Worm (Caenorhabditis elegans) whole organism, late embryonic: Measurements from ENCODE around the gene srg-17.

Experiments
- C38D4.7 ChIP-seq: fragments of 200-800 bp; sonication (Bioruptor generic); optimal IDR thresholded peaks from 2 replicates; lab custom pipeline; 2018; ENCODE audit warnings: mild to moderate bottlenecking, missing genetic modification characterization, moderate library complexity, missing compliant biosample characterization
- K02D7.2 ChIP-seq: sonication (generic microtip); optimal IDR thresholded peaks from 2 replicates; lab custom pipeline; 2017; ENCODE audit warnings: mild to moderate bottlenecking, missing genetic modification characterization, missing compliant biosample characterization
- K09A11.1 ChIP-seq: sonication (generic microtip); optimal IDR thresholded peaks from 2 replicates; lab custom pipeline; 2017; ENCODE audit warnings: antibody characterized with exemption, mild to moderate bottlenecking, missing genetic modification characterization, missing compliant biosample characterization; ENCODE audit not compliant: insufficient read depth
- T23F11.4 ChIP-seq: fragments of 200-800 bp; sonication (Bioruptor generic); optimal IDR thresholded peaks from 2 replicates; lab custom pipeline; 2018; ENCODE audit warnings: mild to moderate bottlenecking, missing genetic modification characterization, missing compliant biosample characterization
- ahr-1 ChIP-seq: sonication (generic microtip); optimal IDR thresholded peaks from 2 replicates; lab custom pipeline; 2016; ENCODE audit warnings: missing genetic modification characterization, missing compliant biosample characterization
- ceh-14 ChIP-seq: sonication (generic microtip); optimal IDR thresholded peaks from 2 replicates; lab custom pipeline; 2016; ENCODE audit warnings: missing genotype, missing genetic modification characterization, missing compliant biosample characterization
- ceh-24 ChIP-seq: sonication (generic microtip); optimal IDR thresholded peaks from 2 replicates; lab custom pipeline; 2016; ENCODE audit warnings: mild to moderate bottlenecking, missing genetic modification characterization, missing compliant biosample characterization
- ceh-30 ChIP-seq: fragments of 150-350 bp; optimal IDR thresholded peaks from 2 replicates; lab custom pipeline; 2014; ENCODE audit warnings: missing biosample characterization, missing genetic modification characterization
- ceh-6 ChIP-seq: fragments of 200-800 bp; sonication (Bioruptor generic); optimal IDR thresholded peaks from 2 replicates; lab custom pipeline; 2018; ENCODE audit warnings: mild to moderate bottlenecking, missing genetic modification characterization, missing compliant biosample characterization
- ceh-9 ChIP-seq: sonication (generic microtip); optimal IDR thresholded peaks from 2 replicates; lab custom pipeline; 2016; ENCODE audit warnings: mild to moderate bottlenecking, missing genetic modification characterization, inconsistent platforms, missing compliant biosample characterization
- dmd-4 ChIP-seq: sonication (generic microtip); optimal IDR thresholded peaks from 2 replicates; lab custom pipeline; 2016; ENCODE audit warnings: borderline replicate concordance, missing genetic modification characterization, missing compliant biosample characterization
- elt-4 ChIP-seq: sonication (generic microtip); optimal IDR thresholded peaks from 2 replicates; lab custom pipeline; 2016; ENCODE audit warnings: missing genetic modification characterization, missing compliant biosample characterization
- ets-4 ChIP-seq: sonication (generic microtip); optimal IDR thresholded peaks from 2 replicates; lab custom pipeline; 2016; ENCODE audit warnings: missing genetic modification characterization, missing compliant biosample characterization
- fkh-10 ChIP-seq: fragments of 150-350 bp; optimal IDR thresholded peaks from 2 replicates; lab custom pipeline; 2014; ENCODE audit warnings: missing biosample characterization, missing genetic modification reagents, missing genetic modification characterization
- fkh-6 ChIP-seq: sonication (generic microtip); optimal IDR thresholded peaks from 2 replicates; lab custom pipeline; 2016; ENCODE audit warnings: missing genetic modification characterization, missing compliant biosample characterization
- hlh-13 ChIP-seq: fragments of 200-800 bp; sonication (Bioruptor generic); optimal IDR thresholded peaks from 2 replicates; lab custom pipeline; 2018; ENCODE audit warnings: mild to moderate bottlenecking, missing genetic modification characterization, missing compliant biosample characterization
- hlh-15 ChIP-seq: sonication (generic microtip); optimal IDR thresholded peaks from 2 replicates; lab custom pipeline; 2016; ENCODE audit warnings: missing genetic modification characterization, missing compliant biosample characterization
- hlh-30 ChIP-seq: sonication (generic microtip); optimal IDR thresholded peaks from 2 replicates; lab custom pipeline; 2017; ENCODE audit warnings: antibody characterized with exemption, missing genetic modification characterization, missing compliant biosample characterization; ENCODE audit not compliant: insufficient read depth
- hlh-6 ChIP-seq: sonication (generic microtip); optimal IDR thresholded peaks from 2 replicates; lab custom pipeline; 2016; ENCODE audit warnings: missing genotype, missing genetic modification characterization, missing compliant biosample characterization
- hlh-8 ChIP-seq: sonication (generic microtip); optimal IDR thresholded peaks from 2 replicates; lab custom pipeline; 2016; ENCODE audit warnings: missing genotype, missing genetic modification characterization, missing compliant biosample characterization
- madf-2 ChIP-seq: sonication (generic microtip); optimal IDR thresholded peaks from 2 replicates; lab custom pipeline; 2017; ENCODE audit warnings: missing genetic modification characterization, missing compliant biosample characterization
- nhr-11 ChIP-seq: fragments of 150-350 bp; optimal IDR thresholded peaks from 2 replicates; lab custom pipeline; 2014; ENCODE audit warnings: missing biosample characterization, missing genetic modification characterization
- nhr-232 ChIP-seq: sonication (generic microtip); optimal IDR thresholded peaks from 2 replicates; lab custom pipeline; 2016; ENCODE audit warnings: missing genetic modification characterization, missing compliant biosample characterization
- pax-1 ChIP-seq: fragments of 150-350 bp; optimal IDR thresholded peaks from 2 replicates; lab custom pipeline; 2014; ENCODE audit warnings: missing biosample characterization, missing genetic modification characterization
- pha-4 ChIP-seq: fragments of 150-350 bp; optimal IDR thresholded peaks from 2 replicates; lab custom pipeline; 2018; ENCODE audit warnings: missing biosample characterization, missing genetic modification reagents, missing genetic modification characterization
- ref-2 ChIP-seq: sonication (generic microtip); optimal IDR thresholded peaks from 2 replicates; lab custom pipeline; 2016; ENCODE audit warnings: missing genetic modification characterization, missing compliant biosample characterization
- sox-2 ChIP-seq: fragments of 200-800 bp; sonication (Bioruptor generic); IDR thresholded peaks from 2 replicates; pipeline ENCODE4 v1.3.6; 2022; ENCODE audit warnings: missing genetic modification reagents, missing genetic modification characterization, missing compliant biosample characterization
- sox-4 ChIP-seq: sonication (generic microtip); optimal IDR thresholded peaks from 2 replicates; lab custom pipeline; 2017; ENCODE audit warnings: mild to moderate bottlenecking, missing genetic modification characterization, inconsistent platforms, missing compliant biosample characterization
- syd-9 ChIP-seq: sonication (generic microtip); optimal IDR thresholded peaks from 2 replicates; lab custom pipeline; 2016; ENCODE audit warnings: mild to moderate bottlenecking, missing genetic modification characterization, moderate library complexity, missing compliant biosample characterization
- tbx-7 ChIP-seq: sonication (generic microtip); optimal IDR thresholded peaks from 2 replicates; lab custom pipeline; 2016; ENCODE audit warnings: missing genotype, missing genetic modification characterization, missing compliant biosample characterization
- ttx-3 ChIP-seq: sonication (generic microtip); optimal IDR thresholded peaks from 2 replicates; lab custom pipeline; 2016; ENCODE audit warnings: missing genetic modification reagents, missing genetic modification characterization, missing compliant biosample characterization
- unc-3 ChIP-seq, 2 experiments: fragments of 200-800 bp in 1 of 2; sonication (Bioruptor generic) in 1 of 2; sonication (generic microtip) in 1 of 2; conservative IDR thresholded peaks in 1 of 2; optimal IDR thresholded peaks in 1 of 2; 2 replicates each; pipeline versions ENCODE4 v1.3.6 to Lab custom; 2016 to 2022; ENCODE audit warnings: missing compliant biosample characterization in 2 of 2, missing genetic modification characterization in 2 of 2, missing genetic modification reagents in 1 of 2
- unc-42 ChIP-seq: sonication (generic microtip); optimal IDR thresholded peaks from 2 replicates; lab custom pipeline; 2016; ENCODE audit warnings: missing genotype, missing genetic modification characterization, missing compliant biosample characterization
- unc-86 ChIP-seq: sonication (generic microtip); optimal IDR thresholded peaks from 2 replicates; lab custom pipeline; 2016; ENCODE audit warnings: missing genetic modification characterization, missing compliant biosample characterization
- zip-5 ChIP-seq: sonication (generic microtip); optimal IDR thresholded peaks from 2 replicates; lab custom pipeline; 2016; ENCODE audit warnings: missing genetic modification characterization, missing compliant biosample characterization

The srg-17 gene

DNA sequence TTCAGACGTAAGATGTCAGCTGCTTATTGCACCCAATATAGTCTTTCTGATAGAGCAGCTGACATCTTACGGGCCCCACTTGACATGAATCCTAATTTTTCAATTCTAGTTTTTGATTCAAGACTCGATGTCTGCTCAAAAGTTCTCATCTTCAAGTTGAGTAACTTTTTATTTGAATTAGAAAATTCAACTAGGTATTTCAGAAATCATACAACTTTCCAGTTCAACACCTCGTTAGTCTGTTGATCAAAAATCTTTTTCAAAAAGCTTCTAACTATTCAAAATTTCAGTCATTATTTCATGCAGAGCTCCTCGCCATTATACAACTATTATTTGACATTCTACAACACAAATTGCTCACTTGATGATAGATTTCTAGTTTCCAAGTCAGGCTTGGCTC, 38.4 kb downstream of the srg-17 start, which contains the start of gene srh-73:
Gene srh-73, plus strand, starts transcription at position 301 of the 400 bp plus-strand sequence.
- TF ChIP-seq unc-42 (tag; lab: Kevin White, UChicago) (no peak), nhr-11 (tag; lab: Kevin White, UChicago) (no peak), pax-1 (no peak), K09A11.1 (tag; lab: Kevin White, UChicago) (no peak), C38D4.7 (GFP tag; lab: Kevin White, UChicago) (no peak), ahr-1 (tag; lab: Kevin White, UChicago) (no peak), unc-3 (GFP tag; conservative IDR thresholded peaks at IDR 0.05; lab: Robert Waterston, UW) (no peak), unc-3 (tag; optimal IDR thresholded peaks at IDR 0.05; lab: Kevin White, UChicago) (no peak), fkh-6 (no peak), ttx-3 (tag; lab: Kevin White, UChicago) (no peak), ets-4 (no peak), nhr-232 (no peak), elt-4 (tag; lab: Kevin White, UChicago) (no peak), dmd-4 (tag; lab: Kevin White, UChicago) (no peak)

DNA sequence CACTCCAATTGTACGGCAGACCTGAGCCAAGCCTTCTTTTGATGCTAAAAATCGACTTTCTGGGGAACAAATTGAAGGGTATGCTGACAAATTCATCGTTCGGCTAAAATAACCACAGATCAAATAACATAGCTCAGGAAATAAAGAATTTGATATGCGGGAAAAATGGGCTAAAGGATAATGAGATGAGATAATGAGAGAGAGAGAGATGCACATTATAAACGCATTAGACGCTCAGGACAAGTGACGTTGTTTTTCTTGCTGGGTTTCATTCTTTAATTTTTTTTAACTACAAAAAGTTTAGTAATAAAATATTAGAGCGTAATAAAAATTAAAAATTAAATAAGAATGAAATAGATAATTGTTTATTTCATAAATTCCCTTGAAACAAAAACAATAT, 41.1 kb downstream of the srg-17 start, which contains the start of gene srh-69:
Gene srh-69, minus strand, starts transcription at position 101 of the 400 bp plus-strand sequence.
- TF ChIP-seq ceh-24 (tag; lab: Kevin White, UChicago) (no peak), unc-42 (tag; lab: Kevin White, UChicago) (no peak), ref-2 (no peak), C38D4.7 (GFP tag; lab: Kevin White, UChicago) (no peak), hlh-8 (no peak), K02D7.2 (tag; lab: Kevin White, UChicago) (no peak), hlh-15 (tag; lab: Kevin White, UChicago) (no peak), syd-9 (tag; lab: Kevin White, UChicago) (no peak), sox-4 (no peak), tbx-7 (no peak), ceh-6 (GFP tag; lab: Kevin White, UChicago) (no peak), ttx-3 (tag; lab: Kevin White, UChicago) (no peak), madf-2 (tag; lab: Kevin White, UChicago) (no peak), ceh-9 (no peak), pax-1 (no peak), hlh-13 (no peak)

ce11 chrII:12516313-12516712, 42.8 kb downstream of the srg-17 start, which contains the start of gene srh-61:
Gene srh-61, minus strand, starts transcription at chrII:12516413.
- TF ChIP-seq ceh-30 (tag; lab: Kevin White, UChicago) (no peak), sox-4 (no peak), unc-86 (tag; lab: Kevin White, UChicago) (no peak), ceh-14 (tag; lab: Kevin White, UChicago) (no peak), hlh-6 (tag; lab: Kevin White, UChicago) (no peak), sox-2 (GFP tag; lab: Robert Waterston, UW) (no peak)
- TF ChIP-seq, all 69 proteins: peak for 0

- TF ChIP-seq fkh-10 (GFP tag; lab: Kevin White, UChicago) (no peak), unc-3 (GFP tag; conservative IDR thresholded peaks at IDR 0.05; lab: Robert Waterston, UW) (no peak), unc-3 (tag; optimal IDR thresholded peaks at IDR 0.05; lab: Kevin White, UChicago) (no peak)
These were observed 44.5 kb downstream of the srg-17 start for ce11 chrII:12518008-12518407.

DNA sequence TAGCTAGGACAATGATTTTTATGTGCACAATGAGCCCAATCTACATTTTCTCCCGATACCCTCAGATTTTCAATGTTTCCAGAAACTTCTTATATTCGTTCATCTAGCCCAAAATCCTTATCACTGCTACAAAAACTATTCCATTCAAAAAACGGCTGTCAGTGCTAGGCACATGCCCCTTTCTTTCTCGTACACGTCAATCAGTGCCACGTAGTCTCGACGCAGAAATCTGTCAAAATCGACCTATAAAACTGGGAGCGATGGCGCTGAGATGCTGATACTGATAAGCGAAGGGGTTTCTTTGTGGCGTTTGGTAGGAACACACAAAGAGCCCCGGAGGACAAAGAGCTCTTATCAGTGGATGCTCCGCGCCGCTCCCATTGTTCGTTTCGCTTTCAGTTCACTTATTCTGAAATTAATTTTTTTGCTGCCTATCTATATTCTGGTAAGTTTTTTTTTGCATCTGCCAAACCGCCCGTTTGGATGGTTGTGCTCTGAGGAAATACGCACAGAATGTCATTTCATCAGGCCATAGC, 45.4 kb downstream of the srg-17 start, which contains the start of gene srh-70:
Gene srh-70, minus strand, starts transcription at position 51 of the 536 bp plus-strand sequence.
- TF ChIP-seq C38D4.7 (GFP tag; lab: Kevin White, UChicago) (no peak), hlh-30 (no peak), T23F11.4 (no peak), pha-4 (tag; lab: Kevin White, UChicago) (no peak), zip-5 (tag; lab: Kevin White, UChicago) (no peak), ceh-9 (no peak), fkh-6 (no peak)
- TF ChIP-seq, all 69 proteins: peak for 0
